Worm (Caenorhabditis elegans) whole organism, young adult: ENCODE data around the gene fipr-21.

Experiments
- Y95B8A.8 ChIP-seq: fragments of 200-800 bp; sonication (Bioruptor generic); IDR thresholded peaks from 2 replicates; pipeline ENCODE4 v1.3.6; 2022; ENCODE audit warnings: missing genetic modification reagents, missing genetic modification characterization, missing compliant biosample characterization
- cebp-1 ChIP-seq, 2 experiments: fragments of 200-800 bp in 1 of 2; sonication (Bioruptor generic) in 1 of 2; sonication (generic microtip) in 1 of 2; IDR thresholded peaks in 1 of 2; optimal IDR thresholded peaks in 1 of 2; 2 replicates each; pipeline versions ENCODE4 v1.3.6 to Lab custom; 2017 to 2022; ENCODE audit warnings: missing compliant biosample characterization in 2 of 2, missing genetic modification characterization in 2 of 2, mild to moderate bottlenecking in 1 of 2, missing genetic modification reagents in 1 of 2, moderate library complexity in 1 of 2
- zim-3 ChIP-seq: sonication (generic microtip); optimal IDR thresholded peaks from 2 replicates; lab custom pipeline; 2017; ENCODE audit warnings: mild to moderate bottlenecking, missing genetic modification characterization, moderate library complexity, missing compliant biosample characterization

DNA sequence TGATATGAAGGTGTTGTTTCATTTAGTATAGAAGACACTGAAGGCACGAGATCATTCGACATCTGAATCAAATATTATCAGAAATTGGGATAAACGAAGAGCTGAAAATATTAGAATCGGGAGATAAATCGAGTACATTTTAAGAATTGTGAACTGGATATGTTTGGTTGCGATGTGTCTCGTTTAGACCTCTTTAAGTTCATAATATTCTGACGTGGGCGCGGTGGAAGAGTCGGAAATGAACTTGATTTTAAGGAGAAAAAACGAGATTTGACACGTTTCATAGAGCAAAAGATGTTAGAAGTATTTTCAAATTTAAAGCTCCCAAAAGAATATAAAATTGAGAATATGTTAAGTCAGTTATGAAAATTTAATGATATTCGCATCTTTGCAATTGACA, 18.7 kb upstream of the fipr-21 start, which contains the start of gene npr-6:
- TF ChIP-seq cebp-1 (GFP tag; IDR thresholded peaks at IDR 0.05; lab: Robert Waterston, UW) = no peak
- no peak for TF ChIP-seq cebp-1 (tag; optimal IDR thresholded peaks at IDR 0.05; lab: Kevin White, UChicago)
- no peak for TF ChIP-seq zim-3 (tag; lab: Kevin White, UChicago)
- no peak for TF ChIP-seq Y95B8A.8 (GFP tag; lab: Robert Waterston, UW)
